Fruit fly (Drosophila melanogaster): ENCODE data around the gene Nmdmc.
A peak's percentile ranks its signal among the peaks of the same experiment; 100 is the strongest.

Nmdmc gene

DNA sequence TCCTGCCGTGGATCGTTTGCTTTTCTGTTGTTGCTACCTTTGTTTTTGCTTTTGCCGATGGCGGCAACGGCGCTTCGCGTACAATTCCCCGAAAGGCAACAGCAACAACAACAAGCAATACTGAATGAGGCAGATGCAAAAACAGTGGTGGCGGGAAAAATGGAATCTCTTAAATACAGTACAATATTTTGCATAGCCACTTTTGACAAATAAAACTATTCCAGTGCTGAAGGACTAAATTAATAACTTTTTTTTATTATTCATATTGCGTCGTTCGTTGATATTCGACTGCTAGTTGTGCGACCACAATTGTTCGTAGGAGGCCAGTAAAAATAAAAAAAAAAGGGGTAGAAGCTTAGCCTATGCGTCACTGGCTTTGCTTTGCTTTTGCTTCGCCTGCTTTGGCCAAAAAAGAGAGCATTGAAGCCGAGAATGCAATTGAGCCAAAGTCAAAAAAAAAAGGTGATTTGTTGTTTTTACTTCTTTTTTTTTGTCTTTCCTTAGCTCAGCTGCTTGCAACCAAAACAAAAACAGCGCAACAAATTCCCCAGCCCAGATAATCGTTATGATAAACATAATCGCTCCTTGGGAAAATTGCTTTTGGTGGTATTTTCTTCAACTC lies 18.4 kb downstream of the Nmdmc start (continued):
- TF ChIP-seq Hmr (GFP tag; optimal IDR thresholded peaks at IDR 0.05) (peak; percentile 87), chinmo (GFP tag; IDR thresholded peaks at IDR 0.05; ENCODE audit: partially characterized antibody) (no peak), Fer2 (tag; optimal IDR thresholded peaks at IDR 0.05) (peak; percentile 49), CG9609 (GFP tag; optimal IDR thresholded peaks at IDR 0.05) (peak; percentile 66), CG2875 (GFP tag; optimal IDR thresholded peaks at IDR 0.05) (peak; percentile 78), CG10654 (GFP tag; optimal IDR thresholded peaks at IDR 0.05) (peak; percentile 81), CG18476 (GFP tag; optimal IDR thresholded peaks at IDR 0.05) (peak; percentile 85), CG18619 (GFP tag; optimal IDR thresholded peaks at IDR 0.05) (peak; percentile 81), wor (GFP tag; IDR thresholded peaks at IDR 0.05) (peak; percentile 85), dan (GFP tag; IDR thresholded peaks at IDR 0.05) (no peak), ash1 (GFP tag; optimal IDR thresholded peaks at IDR 0.05) (peak; percentile 53), CG14710 (tag; optimal IDR thresholded peaks at IDR 0.05) (peak; percentile 70), NC2α (GFP tag; optimal IDR thresholded peaks at IDR 0.05) (peak; percentile 59), TFAM (GFP tag; optimal IDR thresholded peaks at IDR 0.05) (peak; percentile 14), Dip2 (GFP tag; IDR thresholded peaks at IDR 0.05) (peak; percentile 38; the same call in 1 of the 2 replicates), tio (GFP tag; optimal IDR thresholded peaks at IDR 0.05) (peak; percentile 78), ato (GFP tag; IDR thresholded peaks at IDR 0.05; ENCODE audit: partially characterized antibody) (no peak), Nf-YC (tag; optimal IDR thresholded peaks at IDR 0.05) (peak; percentile 30), CG8281 (tag; optimal IDR thresholded peaks at IDR 0.05) (peak; percentile 70), D19A (tag; optimal IDR thresholded peaks at IDR 0.05) (peak; percentile 75), tap (tag; optimal IDR thresholded peaks at IDR 0.05) (peak; percentile 88), NfI (GFP tag; optimal IDR thresholded peaks at IDR 0.05) (peak; percentile 91), Lim3 (GFP tag; IDR thresholded peaks at IDR 0.05) (peak; percentile 83), CG1647 (GFP tag; optimal IDR thresholded peaks at IDR 0.05) (peak; percentile 88), Sin3A (optimal IDR thresholded peaks at IDR 0.05) (no peak), cad (GFP tag; optimal IDR thresholded peaks at IDR 0.05) (no peak), fd96Cb (tag; optimal IDR thresholded peaks at IDR 0.05) (peak; percentile 87), ab (GFP tag; optimal IDR thresholded peaks at IDR 0.05) (no peak), CG8359 (GFP tag; optimal IDR thresholded peaks at IDR 0.05; ENCODE audit: borderline replicate concordance) (no peak), Kr (GFP tag; optimal IDR thresholded peaks at IDR 0.05) (peak; percentile 20), Eip74EF (GFP tag; optimal IDR thresholded peaks at IDR 0.05) (peak in 1 of 2 experiments; percentile 68), oc (tag; optimal IDR thresholded peaks at IDR 0.05) (peak; percentile 92), CG16779 (GFP tag; IDR thresholded peaks at IDR 0.05) (peak; percentile 74), Doc3 (GFP tag; IDR thresholded peaks at IDR 0.05; ENCODE audit: partially characterized antibody) (no peak), HLHmδ (GFP tag; optimal IDR thresholded peaks at IDR 0.05) (no peak), CG17186 (GFP tag; optimal IDR thresholded peaks at IDR 0.05) (peak; percentile 73), dati (GFP tag; IDR thresholded peaks at IDR 0.05) (peak; percentile 83), CG3726 (GFP tag; IDR thresholded peaks at IDR 0.05) (peak; percentile 85; the same call in 2 of the 3 replicates), chif (GFP tag; optimal IDR thresholded peaks at IDR 0.05) (peak; percentile 76 to 85), CG6272 (GFP tag; IDR thresholded peaks at IDR 0.05) (peak; percentile 80), org-1 (GFP tag; optimal IDR thresholded peaks at IDR 0.05) (peak; percentile 87), exex (tag; optimal IDR thresholded peaks at IDR 0.05) (peak; percentile 39), Dbx (GFP tag; IDR thresholded peaks at IDR 0.05) (peak; percentile 92), Hr39 (optimal IDR thresholded peaks at IDR 0.05) (no peak), Six4 (GFP tag; optimal IDR thresholded peaks at IDR 0.05) (peak; percentile 68), pnt (GFP tag; optimal IDR thresholded peaks at IDR 0.05) (peak; percentile 80), psq (GFP tag; optimal IDR thresholded peaks at IDR 0.05) (peak; percentile 60), CG11093 (GFP tag; IDR thresholded peaks at IDR 0.05) (peak; percentile 89), CG31365 (tag; optimal IDR thresholded peaks at IDR 0.05) (peak; percentile 66), mld (GFP tag; IDR thresholded peaks at IDR 0.05; ENCODE audit: partially characterized antibody) (no peak)

Data from whole organism, embryonic.